Worm (Caenorhabditis elegans): Measurements from ENCODE around the gene tag-314.

The tag-314 gene

ce11 chrV:10466607-10467092 is 38.1 kb upstream of the tag-314 start:
- TF ChIP-seq unc-30 (tag; optimal IDR thresholded peaks at IDR 0.05) (no peak), elt-3 (tag; optimal IDR thresholded peaks at IDR 0.05) (peak in 4 of 6 experiments; percentile 90 to 97 (median 93)), mef-2 (tag; optimal IDR thresholded peaks at IDR 0.05) (peak; percentile 70), lin-13 (GFP tag; optimal IDR thresholded peaks at IDR 0.05) (peak; percentile 89), lin-39 (tag; optimal IDR thresholded peaks at IDR 0.05) (peak; percentile 55), nhr-237 (tag; optimal IDR thresholded peaks at IDR 0.05) (peak; percentile 96), rnt-1 (tag; optimal IDR thresholded peaks at IDR 0.05) (peak; percentile 89), unc-62 (GFP tag; optimal IDR thresholded peaks at IDR 0.05) (no peak), unc-86 (tag; optimal IDR thresholded peaks at IDR 0.05) (peak; percentile 95), nhr-19 (GFP tag; conservative IDR thresholded peaks at IDR 0.05) (peak; percentile 93), nhr-84 (tag; optimal IDR thresholded peaks at IDR 0.05) (no peak), efl-3 (GFP tag; optimal IDR thresholded peaks at IDR 0.05) (no peak), nhr-77 (tag; optimal IDR thresholded peaks at IDR 0.05) (peak; percentile 96), vab-15 (tag; optimal IDR thresholded peaks at IDR 0.05) (peak; percentile 67), swsn-7 (tag; optimal IDR thresholded peaks at IDR 0.05) (peak; percentile 95), fos-1 (tag; optimal IDR thresholded peaks at IDR 0.05) (peak; percentile 95), lsy-2 (tag; optimal IDR thresholded peaks at IDR 0.05) (peak; percentile 85 to 93), elt-2 (tag; optimal IDR thresholded peaks at IDR 0.05) (peak; percentile 69), alr-1 (tag; optimal IDR thresholded peaks at IDR 0.05; ENCODE audit: borderline replicate concordance) (no peak), nhr-12 (tag; optimal IDR thresholded peaks at IDR 0.05) (no peak), efl-1 (optimal IDR thresholded peaks at IDR 0.05) (peak; percentile 85 to 91), efl-1 (GFP tag; optimal IDR thresholded peaks at IDR 0.05 in 1 of 2) (peak; percentile 55 to 96), C34B4.2 (tag; optimal IDR thresholded peaks at IDR 0.05) (no peak), nhr-11 (tag; optimal IDR thresholded peaks at IDR 0.05) (peak; percentile 93), dsc-1 (tag; optimal IDR thresholded peaks at IDR 0.05) (peak; percentile 92), lir-3 (tag; optimal IDR thresholded peaks at IDR 0.05; ENCODE audit: poor library complexity) (peak; percentile 75), F16B12.6 (tag; optimal IDR thresholded peaks at IDR 0.05) (peak; percentile 24), tbx-2 (tag; optimal IDR thresholded peaks at IDR 0.05) (peak; percentile 95), nhr-20 (tag; optimal IDR thresholded peaks at IDR 0.05) (peak; percentile 98), sup-37 (GFP tag; optimal IDR thresholded peaks at IDR 0.05) (peak; percentile 15), jun-1 (tag; optimal IDR thresholded peaks at IDR 0.05) (peak; percentile 92), fkh-10 (GFP tag; optimal IDR thresholded peaks at IDR 0.05) (peak; percentile 95), C16A3.4 (tag; optimal IDR thresholded peaks at IDR 0.05) (peak; percentile 95), mep-1 (tag; optimal IDR thresholded peaks at IDR 0.05) (peak; percentile 95), blmp-1 (tag; optimal IDR thresholded peaks at IDR 0.05) (peak; percentile 94), isw-1 (GFP tag; IDR thresholded peaks at IDR 0.05) (peak; percentile 76), aha-1 (tag; optimal IDR thresholded peaks at IDR 0.05) (peak; percentile 100), nhr-47 (tag; optimal IDR thresholded peaks at IDR 0.05) (peak; percentile 95), lin-15B (tag; optimal IDR thresholded peaks at IDR 0.05) (peak; percentile 39), Y116A8C.19 (tag; optimal IDR thresholded peaks at IDR 0.05; ENCODE audit: borderline replicate concordance) (no peak), nhr-76 (tag; optimal IDR thresholded peaks at IDR 0.05) (peak; percentile 47), sptf-1 (tag; optimal IDR thresholded peaks at IDR 0.05) (no peak), ztf-11 (tag; optimal IDR thresholded peaks at IDR 0.05) (peak in 1 of 2 experiments; percentile 46), nhr-71 (tag; optimal IDR thresholded peaks at IDR 0.05) (peak; percentile 98), nhr-90 (tag; optimal IDR thresholded peaks at IDR 0.05; ENCODE audit: poor library complexity) (peak; percentile 90), nhr-28 (tag; optimal IDR thresholded peaks at IDR 0.05) (no peak), skn-1 (tag; optimal IDR thresholded peaks at IDR 0.05) (peak; percentile 77), ces-1 (GFP tag; optimal IDR thresholded peaks at IDR 0.05) (peak; percentile 26), fkh-4 (tag; optimal IDR thresholded peaks at IDR 0.05; ENCODE audit: borderline replicate concordance) (no peak), zip-4 (GFP tag; optimal IDR thresholded peaks at IDR 0.05) (peak; percentile 56), lin-35 (GFP tag; optimal IDR thresholded peaks at IDR 0.05) (peak; percentile 85 to 88), hlh-4 (tag; optimal IDR thresholded peaks at IDR 0.05) (no peak), nhr-85 (tag) (peak; percentile 99)

All from whole organism, L1 larva.